Worm (Caenorhabditis elegans): ENCODE results near the gene nol-56.
"Not testable (repeated sequence)": the region's sequence is repeated elsewhere in the genome, so short reads cannot be mapped to it uniquely, and the experiment has no call there.

nol-56 gene

ce11 chrV:10341905-10342328 lies 10.9 kb downstream of the nol-56 start, which contains the start of gene K07C5.13 (continued):
- TF ChIP-seq zfp-3 (GFP tag; conservative IDR thresholded peaks at IDR 0.05) = peak; percentile 93
- TF ChIP-seq mxl-2 (GFP tag; conservative IDR thresholded peaks at IDR 0.05) = peak; percentile 74; the same call in 1 of the 2 replicates
- peak; percentile 88 for TF ChIP-seq hlh-11 (tag; optimal IDR thresholded peaks at IDR 0.05)
- peak; percentile 92 for TF ChIP-seq lin-38 (GFP tag; IDR thresholded peaks at IDR 0.05)
- TF ChIP-seq D1046.2 (GFP tag; IDR thresholded peaks at IDR 0.05) = peak; percentile 89
- TF ChIP-seq dve-1 (tag; optimal IDR thresholded peaks at IDR 0.05; ENCODE audit: insufficient read depth) = peak; percentile 9
- peak; percentile 78 for TF ChIP-seq vab-7 (GFP tag; IDR thresholded peaks at IDR 0.05)
- peak; percentile 91 for TF ChIP-seq pha-4 (GFP tag; IDR thresholded peaks at IDR 0.05)
- not testable (repeated sequence) for TF ChIP-seq pha-4, daf-16 (tag; optimal IDR thresholded peaks at IDR 0.05)
- peak; percentile 94 for TF ChIP-seq dmd-9 (GFP tag; IDR thresholded peaks at IDR 0.05)
- peak in 1 of 2 experiments; percentile 51 for TF ChIP-seq daf-16 (GFP tag; optimal IDR thresholded peaks at IDR 0.05)
- TF ChIP-seq T26A8.4 (GFP tag; IDR thresholded peaks at IDR 0.05) = peak; percentile 95
- TF ChIP-seq dpl-1 (GFP tag; optimal IDR thresholded peaks at IDR 0.05) = peak; percentile 47
- TF ChIP-seq Y48G9A.11 (GFP tag; IDR thresholded peaks at IDR 0.05) = peak; percentile 89
- peak; percentile 54 for TF ChIP-seq spr-3 (GFP tag; optimal IDR thresholded peaks at IDR 0.05)
- TF ChIP-seq nhr-102 (tag; optimal IDR thresholded peaks at IDR 0.05) = peak; percentile 86
- peak; percentile 54 for TF ChIP-seq mxl-3 (GFP tag; optimal IDR thresholded peaks at IDR 0.05)
- TF ChIP-seq Y75B8A.6 (GFP tag; IDR thresholded peaks at IDR 0.05) = peak; percentile 94
- TF ChIP-seq mes-2 (tag; optimal IDR thresholded peaks at IDR 0.05; ENCODE audit: poor library complexity, severe bottlenecking) = peak; percentile 78
- TF ChIP-seq hmg-1.1 (GFP tag; IDR thresholded peaks at IDR 0.05) = peak; percentile 90
- TF ChIP-seq daf-19 (GFP tag; conservative IDR thresholded peaks at IDR 0.05) = peak; percentile 72; the same call in 1 of the 2 replicates

- TF ChIP-seq egl-43 (GFP tag; IDR thresholded peaks at IDR 0.05) (no peak), ZK546.5 (tag; optimal IDR thresholded peaks at IDR 0.05) (no peak), Y48G9A.11 (GFP tag; IDR thresholded peaks at IDR 0.05) (no peak), jun-1 (tag; optimal IDR thresholded peaks at IDR 0.05) (no peak), nhr-41 (GFP tag; IDR thresholded peaks at IDR 0.05) (no peak), cey-2 (tag; optimal IDR thresholded peaks at IDR 0.05; ENCODE audit: borderline replicate concordance, insufficient read depth) (no peak), nhr-11 (tag; optimal IDR thresholded peaks at IDR 0.05) (no peak), ZK337.2 (GFP tag; IDR thresholded peaks at IDR 0.05) (no peak)
These were observed 13.6 kb downstream of the nol-56 start, which contains the start of gene K07C5.2 for ce11 chrV:10339200-10339599. Gene K07C5.2, plus strand, starts transcription at chrV:10339500.

- TF ChIP-seq D1046.2 (GFP tag; IDR thresholded peaks at IDR 0.05) = no peak
- peak; percentile 87 for TF ChIP-seq lin-38 (GFP tag; IDR thresholded peaks at IDR 0.05)
- no peak for TF ChIP-seq ctbp-1 (GFP tag; IDR thresholded peaks at IDR 0.05)
- TF ChIP-seq nhr-102 (tag; optimal IDR thresholded peaks at IDR 0.05) = no peak
- peak; percentile 27 for TF ChIP-seq T20F7.1 (GFP tag; optimal IDR thresholded peaks at IDR 0.05)
- TF ChIP-seq lsy-2 (tag; optimal IDR thresholded peaks at IDR 0.05) = peak in 1 of 2 experiments; percentile 61
- peak; percentile 62 for TF ChIP-seq mes-2 (tag; optimal IDR thresholded peaks at IDR 0.05; ENCODE audit: poor library complexity, severe bottlenecking)
- no peak for TF ChIP-seq snpc-1.2 (GFP tag; IDR thresholded peaks at IDR 0.05)
- TF ChIP-seq zip-2 (tag; optimal IDR thresholded peaks at IDR 0.05) = no peak
- peak; percentile 53 for TF ChIP-seq nhr-77 (tag; optimal IDR thresholded peaks at IDR 0.05)
- TF ChIP-seq lir-3 (tag; optimal IDR thresholded peaks at IDR 0.05) = no peak
- peak; percentile 56 for TF ChIP-seq mep-1 (tag; optimal IDR thresholded peaks at IDR 0.05)
- TF ChIP-seq unc-130 (GFP tag; optimal IDR thresholded peaks at IDR 0.05) = peak; percentile 3
- no peak for TF ChIP-seq mxl-2 (GFP tag; conservative IDR thresholded peaks at IDR 0.05)
- no peak for TF ChIP-seq gei-8 (GFP tag; optimal IDR thresholded peaks at IDR 0.05)
- TF ChIP-seq dve-1 (tag; optimal IDR thresholded peaks at IDR 0.05; ENCODE audit: insufficient read depth) = peak; percentile 41
- TF ChIP-seq nhr-28 (tag; optimal IDR thresholded peaks at IDR 0.05) = peak; percentile 64
- no peak for TF ChIP-seq lin-39 (tag; optimal IDR thresholded peaks at IDR 0.05)
- TF ChIP-seq nhr-42 (GFP tag; IDR thresholded peaks at IDR 0.05) = no peak
- TF ChIP-seq hlh-30 (tag; optimal IDR thresholded peaks at IDR 0.05; ENCODE audit: insufficient read depth) = peak; percentile 29
- no peak for TF ChIP-seq ztf-11 (tag; optimal IDR thresholded peaks at IDR 0.05)
- peak; percentile 49 for TF ChIP-seq dpl-1 (GFP tag; optimal IDR thresholded peaks at IDR 0.05)
- no peak for TF ChIP-seq ama-1 (optimal IDR thresholded peaks at IDR 0.05)
These were observed 14.3 kb downstream of the nol-56 start, which contains the start of gene arx-2 for ce11 chrV:10338305-10338992. Gene arx-2, minus strand, starts transcription at chrV:10338355.

All from whole organism, L4 larva.